Fruit fly (Drosophila melanogaster) whole organism, larva: ENCODE measurements around the gene CG14983.
A peak's percentile ranks its signal among the peaks of the same experiment; 100 is the strongest.

Source experiments
- noc ChIP-seq: fragments of 200-800 bp; sonication (Bioruptor generic); optimal IDR thresholded peaks from 3 replicates; lab custom pipeline; 2019; ENCODE audit warnings: missing biosample characterization, mild to moderate bottlenecking, missing genetic modification characterization, moderate library complexity

The CG14983 gene

dm6 chr3L:3949205-3949604, at the start of gene CG14983:
Gene CG14983 (minus strand): TSS chr3L:3949305.
- no peak for TF ChIP-seq noc (tag; lab: Kevin White, UChicago)

DNA sequence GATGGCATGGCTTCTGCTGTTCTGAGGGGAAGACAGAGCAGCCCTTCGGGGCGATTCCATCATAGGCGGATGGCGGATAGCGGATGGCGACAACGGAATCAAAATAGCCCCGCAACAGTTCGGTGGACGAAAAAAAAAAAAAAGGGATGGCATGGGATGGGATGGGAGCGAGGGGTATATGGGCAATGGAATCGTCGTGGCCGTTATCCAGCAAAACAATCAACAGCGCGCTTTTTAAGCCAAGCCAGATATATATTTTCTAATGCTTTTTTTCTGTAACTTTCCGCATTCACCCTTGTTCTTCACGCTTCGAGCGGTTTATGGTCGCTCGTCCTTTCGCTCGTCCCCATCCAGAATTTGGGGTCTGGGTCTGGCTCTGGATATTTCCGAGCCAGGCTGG, 46.4 kb upstream of the CG14983 start:
- no peak for TF ChIP-seq noc (tag; lab: Kevin White, UChicago)

DNA sequence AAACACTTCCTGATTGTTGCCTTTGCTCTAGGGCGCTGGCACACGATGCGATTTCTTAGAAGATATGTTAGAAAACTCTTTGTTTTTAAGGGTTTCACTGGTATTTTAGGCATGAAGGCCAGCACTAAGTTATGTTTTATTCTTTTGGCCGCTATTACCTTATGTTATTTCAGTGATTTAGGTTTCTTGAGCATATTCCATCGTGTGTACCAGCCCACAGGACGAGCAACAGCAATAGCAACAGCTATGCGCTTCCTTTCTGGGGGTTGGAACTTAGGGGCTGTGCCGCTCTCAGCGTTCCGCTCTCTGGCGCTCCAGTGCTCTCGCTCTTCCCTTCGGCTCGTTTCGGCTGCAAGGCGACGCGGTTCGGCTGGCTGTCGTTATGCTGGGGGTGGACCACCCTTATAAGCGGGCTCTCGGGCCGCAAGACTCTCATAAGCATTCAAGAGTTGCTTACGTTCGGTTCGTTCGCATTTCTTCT, 34.4 kb upstream of the CG14983 start, which contains the start of gene scrt:
Gene scrt, plus strand, starts transcription at position 431 of the 481 bp plus-strand sequence.
- TF ChIP-seq noc (tag; lab: Kevin White, UChicago): no peak

- no peak for TF ChIP-seq noc (tag; lab: Kevin White, UChicago)
Measured at dm6 chr3L:3980027-3980426, 30.9 kb upstream of the CG14983 start.

- TF ChIP-seq noc (tag; lab: Kevin White, UChicago): no peak
Measured at dm6 chr3L:3978762-3979516, 29.8 kb upstream of the CG14983 start.

DNA sequence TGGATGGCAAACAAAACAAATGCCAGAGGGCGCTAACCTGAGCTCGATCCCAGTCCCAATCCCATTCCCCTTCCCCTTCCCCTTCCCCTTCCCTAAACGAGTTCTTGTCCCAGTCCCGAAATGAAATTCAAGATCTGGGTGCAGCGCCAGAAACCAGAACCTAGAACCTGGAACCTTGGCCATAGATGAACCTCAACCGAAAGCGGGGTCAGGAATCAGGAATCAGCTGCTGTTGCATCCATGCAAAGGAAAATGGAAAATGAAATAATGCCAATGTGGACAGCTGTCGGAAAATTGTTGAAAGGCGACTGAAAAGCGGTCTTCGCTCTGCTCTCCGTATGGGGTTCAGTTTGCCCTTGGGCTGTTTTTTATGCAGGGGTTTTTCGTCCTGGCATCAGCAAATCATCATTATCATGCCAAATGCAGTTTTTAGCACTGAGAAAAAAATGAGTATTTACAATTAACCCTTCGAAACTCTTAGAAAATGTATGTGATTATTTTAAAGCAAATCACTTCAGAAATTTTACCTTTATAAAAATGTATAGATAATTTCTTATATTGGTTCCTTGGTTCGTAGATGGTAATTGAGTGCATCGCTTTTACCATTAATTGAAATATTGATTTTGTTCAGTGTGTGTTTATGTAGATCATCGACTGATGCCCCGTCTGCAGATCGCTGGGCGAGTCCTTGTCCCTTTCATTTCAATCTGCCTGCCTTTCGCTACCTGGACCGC, 28.7 kb upstream of the CG14983 start:
- no peak for TF ChIP-seq noc (tag; lab: Kevin White, UChicago)

- TF ChIP-seq noc (tag; lab: Kevin White, UChicago): no peak
Measured at dm6 chr3L:3976438-3976837, 27.3 kb upstream of the CG14983 start.

dm6 chr3L:3972599-3972998, 23.5 kb upstream of the CG14983 start, which contains the start of gene CG43915:
Gene CG43915 (plus strand): TSS chr3L:3972899.
- no peak for TF ChIP-seq noc (tag; lab: Kevin White, UChicago)

DNA sequence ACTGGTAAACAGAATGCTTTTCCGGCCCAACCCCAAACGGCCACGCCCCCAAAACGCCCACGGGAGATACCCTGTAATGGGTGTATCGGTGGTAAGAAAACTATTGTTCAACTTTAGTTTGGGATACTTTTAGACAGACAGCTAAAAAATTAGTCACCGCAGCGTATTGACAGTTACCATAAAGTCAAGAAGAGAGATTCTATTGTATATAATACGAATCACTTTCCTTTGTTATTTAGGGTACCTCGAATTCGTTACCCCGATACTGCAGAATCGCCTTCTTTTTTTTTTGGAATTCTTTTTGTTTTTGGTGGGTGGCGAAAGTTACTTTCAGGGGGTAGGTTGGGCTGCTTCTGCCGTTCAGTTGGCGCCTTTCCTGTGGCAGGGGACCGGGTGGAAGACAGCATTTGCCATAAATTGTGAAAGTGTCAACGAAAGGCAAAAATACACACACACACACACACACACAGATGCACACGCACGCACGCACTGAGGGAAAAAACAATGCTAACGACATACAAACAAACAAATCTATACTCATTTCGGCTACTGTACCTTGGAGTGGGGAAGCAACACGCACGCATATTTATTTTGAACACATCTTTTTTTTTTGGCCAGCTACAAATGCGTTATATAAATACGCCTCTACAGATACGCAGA, 21.4 kb upstream of the CG14983 start:
- TF ChIP-seq noc (tag; lab: Kevin White, UChicago): no peak

dm6 chr3L:3965102-3965501, 16.0 kb upstream of the CG14983 start:
- no peak for TF ChIP-seq noc (tag; lab: Kevin White, UChicago)

DNA sequence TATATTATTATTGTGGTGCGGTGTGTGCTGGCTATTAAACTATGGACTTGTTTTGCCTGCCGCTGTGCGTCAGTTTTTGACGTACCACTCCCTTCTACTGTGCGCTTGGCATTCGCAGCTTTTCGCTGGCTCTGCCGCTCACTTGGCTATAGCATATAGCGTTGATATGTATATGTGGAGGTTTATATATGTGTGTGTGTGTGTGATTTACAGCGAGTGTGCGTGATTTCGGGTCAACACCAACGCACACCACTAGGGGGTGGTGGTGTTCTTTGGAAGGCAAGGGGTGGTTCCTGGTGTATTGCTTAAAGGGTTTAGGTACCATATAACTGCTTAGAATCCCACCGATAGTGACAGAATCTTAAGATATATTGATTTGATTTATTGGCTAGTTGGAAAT, 15.6 kb upstream of the CG14983 start, which contains the start of gene CG12605:
Gene CG12605, minus strand, starts transcription at position 101 of the 400 bp plus-strand sequence.
- TF ChIP-seq noc (tag; lab: Kevin White, UChicago): no peak

dm6 chr3L:3963979-3964378, 14.9 kb upstream of the CG14983 start:
- TF ChIP-seq noc (tag; lab: Kevin White, UChicago): no peak

dm6 chr3L:3960877-3961417, 11.8 kb upstream of the CG14983 start:
- no peak for TF ChIP-seq noc (tag; lab: Kevin White, UChicago)

dm6 chr3L:3952468-3952867, 3.4 kb upstream of the CG14983 start, which contains the start of gene CG14984:
Gene CG14984 (minus strand): TSS chr3L:3952550.
- peak; percentile 83 for TF ChIP-seq noc (tag; lab: Kevin White, UChicago)

- TF ChIP-seq noc (tag; lab: Kevin White, UChicago): no peak
Measured at dm6 chr3L:3951875-3952274, 2.8 kb upstream of the CG14983 start.
